Worm (Caenorhabditis elegans) whole organism, L4 larva: ENCODE results near the gene syx-6.

Experiments
- F26F4.8 ChIP-seq: fragments of 200-800 bp; sonication (Bioruptor generic); conservative IDR thresholded peaks from 2 replicates; pipeline ENCODE4 v1.3.6; 2022; ENCODE audit warnings: missing genetic modification characterization, missing compliant biosample characterization
- F44E2.7 ChIP-seq: fragments of 200-800 bp; sonication (Bioruptor generic); IDR thresholded peaks from 2 replicates; pipeline ENCODE4 v2.1.2; 2022; ENCODE audit warnings: missing genetic modification characterization, missing compliant biosample characterization
- T20F7.1 ChIP-seq: fragments of 200-800 bp; sonication (Bioruptor generic); optimal IDR thresholded peaks from 2 replicates; lab custom pipeline; 2018; ENCODE audit warnings: mild to moderate bottlenecking, missing genetic modification characterization, missing compliant biosample characterization
- T26A8.4 ChIP-seq: fragments of 200-800 bp; sonication (Bioruptor generic); IDR thresholded peaks from 2 replicates; pipeline ENCODE4 v1.3.6; 2022; ENCODE audit warnings: missing genetic modification characterization, missing compliant biosample characterization
- Y105C5A.15 ChIP-seq: fragments of 200-800 bp; sonication (Bioruptor generic); IDR thresholded peaks from 2 replicates; pipeline ENCODE4 v1.3.6; 2022; ENCODE audit warnings: missing genetic modification characterization, missing compliant biosample characterization
- aha-1 ChIP-seq: fragments of 150-350 bp; peaks from one replicate; lab custom pipeline; 2014; ENCODE audit warnings: missing biosample characterization, missing genetic modification characterization
- attf-4 ChIP-seq: sonication (generic microtip); optimal IDR thresholded peaks from 3 replicates; lab custom pipeline; 2017; ENCODE audit warnings: missing biosample characterization, missing genetic modification characterization
- ceh-28 ChIP-seq: fragments of 150-350 bp; optimal IDR thresholded peaks from 2 replicates; lab custom pipeline; 2014; ENCODE audit warnings: missing biosample characterization, missing genetic modification reagents, missing genetic modification characterization
- ceh-44 ChIP-seq: fragments of 200-800 bp; sonication (Bioruptor generic); IDR thresholded peaks from 2 replicates; pipeline ENCODE4 v1.3.6; 2022; ENCODE audit warnings: missing genetic modification reagents, missing genetic modification characterization, missing compliant biosample characterization
- cey-2 ChIP-seq: sonication (generic microtip); optimal IDR thresholded peaks from 3 replicates; lab custom pipeline; 2017; ENCODE audit warnings: missing genetic modification characterization, mild to moderate bottlenecking, missing compliant biosample characterization, antibody characterized with exemption, borderline replicate concordance; ENCODE audit not compliant: insufficient read depth
- daf-16 ChIP-seq, 3 experiments: sonication (generic microtip); optimal IDR thresholded peaks; 2 replicates each; lab custom pipeline; 2016 to 2017; ENCODE audit warnings: missing genetic modification characterization in 3 of 3, missing genetic modification reagents in 3 of 3, mild to moderate bottlenecking in 2 of 3, missing compliant biosample characterization in 2 of 3, missing biosample characterization in 1 of 3, moderate library complexity in 1 of 3
- daf-19 ChIP-seq: fragments of 200-800 bp; sonication (Bioruptor generic); conservative IDR thresholded peaks from 2 replicates; pipeline ENCODE4 v1.3.6; 2022; ENCODE audit warnings: missing genetic modification characterization, missing compliant biosample characterization
- daf-8 ChIP-seq: fragments of 200-800 bp; sonication (Bioruptor generic); IDR thresholded peaks from 2 replicates; pipeline ENCODE4 v1.3.6; 2022; ENCODE audit warnings: missing genetic modification characterization, missing compliant biosample characterization
- dmd-6 ChIP-seq: fragments of 200-800 bp; sonication (Bioruptor generic); IDR thresholded peaks from 2 replicates; pipeline ENCODE4 v1.3.6; 2022; ENCODE audit warnings: missing genetic modification reagents, missing genetic modification characterization, missing compliant biosample characterization
- dmd-9 ChIP-seq: fragments of 200-800 bp; sonication (Bioruptor generic); IDR thresholded peaks from 2 replicates; pipeline ENCODE4 v1.3.6; 2022; ENCODE audit warnings: missing genetic modification reagents, missing genetic modification characterization, missing compliant biosample characterization
- dpl-1 ChIP-seq: fragments of 150-350 bp; optimal IDR thresholded peaks from 2 replicates; lab custom pipeline; 2014; ENCODE audit warnings: missing biosample characterization, missing genetic modification reagents, missing genetic modification characterization
- dve-1 ChIP-seq: sonication (generic microtip); optimal IDR thresholded peaks from 2 replicates; lab custom pipeline; 2017; ENCODE audit warnings: antibody characterized with exemption, mild to moderate bottlenecking, missing genetic modification characterization, missing compliant biosample characterization; ENCODE audit not compliant: insufficient read depth
- gei-8 ChIP-seq: fragments of 200-800 bp; sonication (Bioruptor generic); optimal IDR thresholded peaks from 2 replicates; lab custom pipeline; 2018; ENCODE audit warnings: mild to moderate bottlenecking, missing genetic modification characterization, missing compliant biosample characterization
- hlh-11 ChIP-seq: fragments of 200-800 bp; sonication (Bioruptor generic); optimal IDR thresholded peaks from 2 replicates; lab custom pipeline; 2018; ENCODE audit warnings: mild to moderate bottlenecking, missing genetic modification characterization, missing compliant biosample characterization
- jun-1 ChIP-seq: fragments of 150-350 bp; optimal IDR thresholded peaks from 2 replicates; lab custom pipeline; 2014; ENCODE audit warnings: missing biosample characterization, missing genetic modification reagents, missing genetic modification characterization
- lin-1 ChIP-seq: fragments of 200-800 bp; sonication (Bioruptor generic); IDR thresholded peaks from 2 replicates; pipeline ENCODE4 v1.3.6; 2022; ENCODE audit warnings: missing genetic modification reagents, missing genetic modification characterization, missing compliant biosample characterization
- lin-13 ChIP-seq: fragments of 150-350 bp; optimal IDR thresholded peaks from 2 replicates; lab custom pipeline; 2014; ENCODE audit warnings: missing biosample characterization, missing genetic modification reagents, missing genetic modification characterization
- lin-15B ChIP-seq: fragments of 150-350 bp; sonication (generic microtip); optimal IDR thresholded peaks from 3 replicates; lab custom pipeline; 2014; ENCODE audit warnings: missing biosample characterization, missing genetic modification characterization
- lin-38 ChIP-seq: fragments of 200-800 bp; sonication (Bioruptor generic); IDR thresholded peaks from 2 replicates; pipeline ENCODE4 v1.3.6; 2022; ENCODE audit warnings: missing genetic modification reagents, missing genetic modification characterization, missing compliant biosample characterization
- lin-39 ChIP-seq: fragments of 150-350 bp; optimal IDR thresholded peaks from 2 replicates; lab custom pipeline; 2014; ENCODE audit warnings: missing biosample characterization, missing genetic modification reagents, missing genetic modification characterization
- lir-3 ChIP-seq: sonication (generic microtip); optimal IDR thresholded peaks from 2 replicates; lab custom pipeline; 2016; ENCODE audit warnings: mild to moderate bottlenecking, missing genetic modification characterization, missing compliant biosample characterization
- madf-5 ChIP-seq, 2 experiments: fragments of 200-800 bp; sonication (Bioruptor generic); IDR thresholded peaks; 2 replicates each; pipeline ENCODE4 v1.3.6; 2022; ENCODE audit warnings: missing compliant biosample characterization in 2 of 2, missing genetic modification characterization in 2 of 2
- madf-9 ChIP-seq: fragments of 200-800 bp; sonication (Bioruptor generic); conservative IDR thresholded peaks from 2 replicates; pipeline ENCODE4 v1.3.6; 2022; ENCODE audit warnings: missing genetic modification reagents, missing genetic modification characterization, missing compliant biosample characterization
- mdl-1 ChIP-seq, 2 experiments: fragments of 150-350 bp in 1 of 2; sonication (generic microtip) in 1 of 2; optimal IDR thresholded peaks; 2 replicates each; lab custom pipeline; 2014 to 2017; ENCODE audit warnings: missing biosample characterization in 2 of 2, missing genetic modification characterization in 2 of 2
- mxl-3 ChIP-seq: fragments of 200-800 bp; sonication (Bioruptor generic); optimal IDR thresholded peaks from 2 replicates; lab custom pipeline; 2018; ENCODE audit warnings: mild to moderate bottlenecking, missing genetic modification characterization, missing compliant biosample characterization
- nhr-237 ChIP-seq: sonication (generic microtip); optimal IDR thresholded peaks from 2 replicates; lab custom pipeline; 2017; ENCODE audit warnings: missing biosample characterization, missing genetic modification characterization
- nhr-28 ChIP-seq: fragments of 150-350 bp; optimal IDR thresholded peaks from 2 replicates; lab custom pipeline; 2014; ENCODE audit warnings: missing biosample characterization, missing genetic modification characterization
- nhr-77 ChIP-seq: fragments of 150-350 bp; optimal IDR thresholded peaks from 2 replicates; lab custom pipeline; 2014; ENCODE audit warnings: missing biosample characterization, missing genetic modification characterization
- php-3 ChIP-seq: fragments of 200-800 bp; sonication (Bioruptor generic); IDR thresholded peaks from 2 replicates; pipeline ENCODE4 v1.3.6; 2022; ENCODE audit warnings: missing genetic modification reagents, missing genetic modification characterization, missing compliant biosample characterization
- rbr-2 ChIP-seq: sonication (generic microtip); optimal IDR thresholded peaks from 2 replicates; lab custom pipeline; 2016; ENCODE audit warnings: missing genotype, missing genetic modification characterization, missing compliant biosample characterization
- set-16 ChIP-seq: fragments of 200-800 bp; sonication (Bioruptor generic); IDR thresholded peaks from 2 replicates; pipeline ENCODE4 v1.3.6; 2022; ENCODE audit warnings: missing genetic modification reagents, missing genetic modification characterization, missing compliant biosample characterization
- snpc-1.2 ChIP-seq: fragments of 200-800 bp; sonication (Bioruptor generic); IDR thresholded peaks from 2 replicates; pipeline ENCODE4 v1.3.6; 2022; ENCODE audit warnings: missing genetic modification reagents, missing genetic modification characterization, missing compliant biosample characterization
- snpc-4 ChIP-seq: fragments of 150-350 bp; optimal IDR thresholded peaks from 2 replicates; lab custom pipeline; 2014; ENCODE audit warnings: missing biosample characterization, missing genetic modification characterization
- spr-1 ChIP-seq: sonication (generic microtip); optimal IDR thresholded peaks from 2 replicates; lab custom pipeline; 2016; ENCODE audit warnings: mild to moderate bottlenecking, missing genetic modification characterization, missing compliant biosample characterization
- tra-1 ChIP-seq: fragments of 200-800 bp; sonication (Bioruptor generic); IDR thresholded peaks from 2 replicates; pipeline ENCODE4 v1.3.6; 2022; ENCODE audit warnings: missing genetic modification reagents, missing genetic modification characterization, missing compliant biosample characterization
- unc-39 ChIP-seq: sonication (generic microtip); optimal IDR thresholded peaks from 2 replicates; lab custom pipeline; 2017; ENCODE audit warnings: missing biosample characterization, missing genetic modification characterization
- zag-1 ChIP-seq: fragments of 150-350 bp; optimal IDR thresholded peaks from 2 replicates; lab custom pipeline; 2014; ENCODE audit warnings: missing biosample characterization, missing genetic modification characterization
- zip-2 ChIP-seq: fragments of 150-350 bp; optimal IDR thresholded peaks from 2 replicates; lab custom pipeline; 2014; ENCODE audit warnings: missing biosample characterization, missing genetic modification characterization
- ztf-11 ChIP-seq: fragments of 150-350 bp; optimal IDR thresholded peaks from 2 replicates; lab custom pipeline; 2014; ENCODE audit warnings: missing biosample characterization, missing genetic modification characterization

The syx-6 gene

DNA sequence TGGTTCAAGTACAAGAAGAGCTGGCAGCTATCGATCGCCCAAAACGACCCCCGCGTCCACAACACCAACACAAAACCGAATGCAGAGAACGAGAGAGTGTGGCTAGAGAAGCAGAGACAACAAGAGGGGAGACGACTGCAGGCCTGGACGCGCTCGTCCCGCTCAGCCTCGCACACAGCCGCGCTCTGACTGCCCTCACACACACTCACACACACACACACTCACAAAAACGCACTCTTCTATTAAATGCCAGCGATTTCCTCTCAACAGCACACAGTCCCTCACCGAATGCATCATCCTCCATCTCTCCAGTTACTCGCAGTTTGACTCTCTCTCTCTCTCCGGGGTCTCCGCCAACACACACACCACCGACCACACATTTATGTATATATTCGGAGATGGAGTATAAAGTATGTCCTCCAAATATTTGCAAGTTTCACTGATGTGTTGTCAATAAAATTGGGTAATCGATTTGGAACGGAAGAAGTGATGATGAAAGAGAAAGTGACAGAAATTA, 36.6 kb upstream of the syx-6 start (continued):
- TF ChIP-seq cey-2 (no peak), lin-1 (peak; percentile 25; the same call in 1 of the 2 replicates), php-3 (GFP tag; lab: Robert Waterston, UW) (peak; percentile 17; the same call in 1 of the 2 replicates), ztf-11 (tag; lab: Kevin White, UChicago) (no peak)

DNA sequence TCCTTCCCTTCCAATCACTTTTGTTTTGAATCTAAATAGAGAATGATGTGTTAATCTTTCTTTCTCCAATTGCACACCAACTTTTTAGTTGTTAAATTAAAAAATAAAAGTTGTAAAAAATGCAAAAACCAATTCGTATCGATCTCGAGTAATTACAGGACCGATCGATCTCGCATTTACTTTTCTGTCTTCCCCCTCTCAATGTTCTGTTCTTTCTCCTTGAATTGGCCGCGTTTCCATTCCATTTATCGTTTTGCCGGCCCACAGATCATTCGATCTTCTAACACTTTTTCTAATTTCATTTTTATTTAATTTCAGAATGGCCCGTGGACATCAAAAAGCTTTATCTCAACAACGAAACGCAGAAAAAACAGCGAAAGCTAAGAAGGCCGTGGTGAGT, 29.1 kb upstream of the syx-6 start, which contains the start of gene K10B3.1:
Gene K10B3.1 (plus strand): TSS at position 301 of the 400 bp plus-strand sequence.
- TF ChIP-seq hlh-11 (tag; lab: Kevin White, UChicago) (peak; percentile 17), zag-1 (no peak)

DNA sequence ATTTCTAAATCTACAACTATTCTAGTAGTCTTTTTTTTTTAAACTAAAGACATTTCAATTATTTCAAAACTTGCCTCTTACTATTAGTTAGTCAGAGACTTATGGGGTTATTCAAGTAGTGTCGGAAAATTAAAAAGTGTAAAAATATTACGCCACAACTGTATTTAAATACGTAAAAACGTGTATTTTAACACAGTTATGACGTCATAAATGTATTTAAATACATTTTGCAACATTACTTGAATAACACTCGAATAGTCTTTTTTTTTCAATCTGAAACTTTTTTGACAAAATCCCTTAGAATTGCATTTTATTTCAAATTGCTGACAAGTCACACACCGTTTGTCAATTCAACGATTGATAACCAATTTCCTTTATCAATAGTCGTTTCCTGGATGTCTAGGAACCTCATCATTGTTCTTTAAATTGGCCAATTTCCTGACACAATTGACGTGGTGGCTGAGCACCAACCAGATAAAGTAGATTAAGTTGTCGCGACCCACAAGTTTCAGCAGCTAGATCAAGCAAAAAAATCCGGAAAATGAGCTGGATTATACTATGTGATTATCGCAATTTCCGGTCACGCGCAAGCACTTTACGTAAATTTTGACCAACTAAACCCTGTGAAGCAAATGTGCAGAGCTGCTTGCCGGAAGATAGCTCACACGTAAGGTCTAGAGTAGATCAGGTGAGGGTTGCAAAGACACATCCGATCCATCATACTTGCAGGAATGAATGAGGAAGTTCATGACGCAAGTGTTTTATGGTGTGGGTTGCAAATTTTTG, 24.6 kb upstream of the syx-6 start:
- peak; percentile 1 for TF ChIP-seq mxl-3
- no peak for TF ChIP-seq madf-9 (GFP tag; lab: Robert Waterston, UW)
- TF ChIP-seq attf-4, result no peak

DNA sequence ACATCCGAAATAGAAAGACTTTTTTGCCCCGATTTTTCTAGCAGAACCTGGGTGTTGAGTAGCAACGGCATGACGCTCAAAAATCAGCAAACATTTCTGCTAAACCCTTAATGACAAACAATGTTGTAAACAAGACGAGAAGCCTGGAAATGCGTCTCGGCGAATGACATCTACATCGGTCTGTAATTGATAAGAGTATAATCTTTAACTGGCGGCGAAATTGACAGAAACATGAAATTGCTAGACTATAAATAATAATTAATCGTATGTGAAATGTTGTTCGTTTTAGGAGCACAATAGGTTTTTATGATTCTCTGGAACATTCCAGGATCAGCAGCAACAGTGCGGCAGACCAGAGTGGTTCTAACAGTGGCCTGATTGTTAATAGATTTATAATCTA, 22.6 kb upstream of the syx-6 start:
- no peak for TF ChIP-seq set-16 (GFP tag; lab: Robert Waterston, UW)
- TF ChIP-seq ceh-28 (tag; lab: Kevin White, UChicago), result no peak
- peak; percentile 31; the same call in 1 of the 2 replicates for TF ChIP-seq dmd-6 (GFP tag; lab: Robert Waterston, UW)
- no peak for TF ChIP-seq T26A8.4 (GFP tag; lab: Robert Waterston, UW)
- no peak for TF ChIP-seq gei-8 (GFP tag; lab: Kevin White, UChicago)
- no peak for TF ChIP-seq daf-19
- TF ChIP-seq tra-1, result 0 out of 2 replicates have a peak, but pooled peaks have one; percentile 55
- peak; percentile 46 for TF ChIP-seq aha-1
- no peak for TF ChIP-seq lin-38 (GFP tag; lab: Robert Waterston, UW)
- TF ChIP-seq nhr-77 (tag; lab: Kevin White, UChicago), result no peak
- TF ChIP-seq snpc-1.2 (GFP tag; lab: Robert Waterston, UW), result no peak
- TF ChIP-seq nhr-28 (tag; lab: Kevin White, UChicago), result no peak
- TF ChIP-seq ceh-44, result no peak
- TF ChIP-seq daf-8, result no peak
- TF ChIP-seq dve-1 (tag; lab: Kevin White, UChicago), result peak; percentile 55
- TF ChIP-seq lir-3 (tag; lab: Kevin White, UChicago), result no peak
- TF ChIP-seq mdl-1 (tag; optimal IDR thresholded peaks at IDR 0.05; lab: Kevin White, UChicago), result no peak
- TF ChIP-seq snpc-4, result no peak
- no peak for TF ChIP-seq spr-1 (tag; lab: Kevin White, UChicago)
- no peak for TF ChIP-seq lin-13
- TF ChIP-seq jun-1 (tag; lab: Kevin White, UChicago), result no peak
- peak; percentile 45 for TF ChIP-seq hlh-11 (tag; lab: Kevin White, UChicago)
- TF ChIP-seq F26F4.8 (GFP tag; lab: Robert Waterston, UW), result no peak
- no peak for TF ChIP-seq Y105C5A.15 (GFP tag; lab: Robert Waterston, UW)
- no peak for TF ChIP-seq lin-15B (tag; lab: Kevin White, UChicago)
- TF ChIP-seq lin-39, result no peak
- TF ChIP-seq nhr-237 (tag; lab: Kevin White, UChicago), result no peak
- TF ChIP-seq dpl-1 (GFP tag; lab: Kevin White, UChicago), result no peak
- no peak for TF ChIP-seq rbr-2 (tag; lab: Kevin White, UChicago)
- no peak for TF ChIP-seq zip-2 (tag; lab: Kevin White, UChicago)
- TF ChIP-seq T20F7.1 (GFP tag; lab: Kevin White, UChicago), result no peak
- no peak for TF ChIP-seq F44E2.7 (GFP tag; lab: Robert Waterston, UW)
- TF ChIP-seq madf-5 (GFP tag; IDR thresholded peaks at IDR 0.05; lab: Robert Waterston, UW), result no peak
- no peak for TF ChIP-seq unc-39 (tag; lab: Kevin White, UChicago)
- no peak for TF ChIP-seq daf-16 (GFP tag; optimal IDR thresholded peaks at IDR 0.05; lab: Kevin White, UChicago)
- peak; percentile 98 for TF ChIP-seq daf-16 (tag; optimal IDR thresholded peaks at IDR 0.05; lab: Kevin White, UChicago)
- TF ChIP-seq dmd-9, result no peak
- TF ChIP-seq attf-4, result no peak
